Worm (Caenorhabditis elegans) whole organism, L4/young adult: ENCODE data around the gene R186.8.

ENCODE experiments used
- W03F9.2 ChIP-seq: fragments of 150-350 bp; optimal IDR thresholded peaks from 2 replicates; lab custom pipeline; 2014; ENCODE audit warnings: missing biosample characterization, missing genetic modification characterization
- dao-5 ChIP-seq: sonication (generic microtip); optimal IDR thresholded peaks from 2 replicates; lab custom pipeline; 2016; ENCODE audit warnings: missing genotype, missing genetic modification characterization, moderate library complexity, missing compliant biosample characterization

- TF ChIP-seq W03F9.2 (tag; lab: Kevin White, UChicago) (no peak), dao-5 (no peak)
Measured at ce11 chrV:12941797-12942474, 25.8 kb downstream of the R186.8 start, which contains the start of gene T16G1.4.
